Worm (Caenorhabditis elegans) whole organism, midembryonic: ENCODE data around the gene T22F3.11.

ENCODE experiments used
- T22C8.4 ChIP-seq: fragments of 200-800 bp; sonication (Bioruptor generic); IDR thresholded peaks from 2 replicates; pipeline ENCODE4 v1.3.6; 2022; ENCODE audit warnings: missing genetic modification characterization, missing compliant biosample characterization
- cog-1 ChIP-seq: sonication (generic microtip); optimal IDR thresholded peaks from 2 replicates; lab custom pipeline; 2016; ENCODE audit warnings: missing genetic modification characterization, missing compliant biosample characterization
- flt-1 ChIP-seq: fragments of 200-800 bp; sonication (Bioruptor generic); IDR thresholded peaks from 2 replicates; pipeline ENCODE4 v1.3.6; 2022; ENCODE audit warnings: missing genetic modification characterization, missing compliant biosample characterization
- klf-2 ChIP-seq: fragments of 200-800 bp; sonication (Bioruptor generic); conservative IDR thresholded peaks from 2 replicates; pipeline ENCODE4 v1.3.6; 2022; ENCODE audit warnings: missing genetic modification reagents, missing genetic modification characterization, missing compliant biosample characterization
- med-1 ChIP-seq: sonication (generic microtip); optimal IDR thresholded peaks from 2 replicates; lab custom pipeline; 2017; ENCODE audit warnings: missing genetic modification characterization, mild to moderate bottlenecking, missing compliant biosample characterization, antibody characterized with exemption, missing genetic modification reagents; ENCODE audit not compliant: insufficient read depth
- ref-1 ChIP-seq: fragments of 200-800 bp; sonication (Bioruptor generic); conservative IDR thresholded peaks from 2 replicates; pipeline ENCODE4 v1.3.6; 2022; ENCODE audit warnings: missing genetic modification reagents, missing genetic modification characterization, missing compliant biosample characterization
- tab-1 ChIP-seq: fragments of 200-800 bp; sonication (Bioruptor generic); IDR thresholded peaks from 2 replicates; pipeline ENCODE4 v1.3.6; 2022; ENCODE audit warnings: missing genetic modification characterization, missing compliant biosample characterization
- ztf-23 ChIP-seq: fragments of 200-800 bp; sonication (Bioruptor generic); IDR thresholded peaks from 2 replicates; pipeline ENCODE4 v1.3.6; 2022; ENCODE audit warnings: missing genetic modification reagents, missing genetic modification characterization, missing compliant biosample characterization
- ztf-29 ChIP-seq: fragments of 200-800 bp; sonication (Bioruptor generic); IDR thresholded peaks from 2 replicates; pipeline ENCODE4 v1.3.6; 2022; ENCODE audit warnings: missing genetic modification reagents, missing genetic modification characterization, missing compliant biosample characterization

DNA sequence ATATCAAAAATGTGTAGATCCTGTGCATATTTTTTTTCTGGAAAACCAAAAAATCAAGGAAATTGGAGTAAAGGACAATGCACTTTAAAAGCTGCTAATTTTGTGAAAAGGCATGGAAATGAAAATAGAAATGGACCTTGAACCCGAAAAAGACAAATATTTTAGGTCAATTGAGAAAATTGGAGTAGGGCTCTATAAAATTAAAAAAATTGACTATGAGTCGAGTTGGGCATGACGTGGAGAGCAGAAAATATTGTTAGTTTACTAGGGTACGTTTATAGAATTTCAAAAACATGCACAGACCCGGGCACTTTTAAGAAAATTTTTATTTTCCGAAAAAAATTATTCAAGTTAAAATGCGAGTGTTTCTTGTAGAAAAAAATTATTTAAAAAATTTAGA, 45.1 kb upstream of the T22F3.11 start, which contains the start of gene acr-23:
- TF ChIP-seq med-1: no peak
- no peak for TF ChIP-seq tab-1 (GFP tag; lab: Robert Waterston, UW)
- no peak for TF ChIP-seq ref-1 (GFP tag; lab: Robert Waterston, UW)
- no peak for TF ChIP-seq klf-2
- TF ChIP-seq T22C8.4: no peak
- TF ChIP-seq ztf-29 (GFP tag; lab: Robert Waterston, UW): no peak
- no peak for TF ChIP-seq ztf-23 (GFP tag; lab: Robert Waterston, UW)
- TF ChIP-seq cog-1 (tag; lab: Kevin White, UChicago): no peak
- no peak for TF ChIP-seq flt-1
